Fruit fly (Drosophila melanogaster): ENCODE measurements around the gene Doa.

Doa gene

DNA sequence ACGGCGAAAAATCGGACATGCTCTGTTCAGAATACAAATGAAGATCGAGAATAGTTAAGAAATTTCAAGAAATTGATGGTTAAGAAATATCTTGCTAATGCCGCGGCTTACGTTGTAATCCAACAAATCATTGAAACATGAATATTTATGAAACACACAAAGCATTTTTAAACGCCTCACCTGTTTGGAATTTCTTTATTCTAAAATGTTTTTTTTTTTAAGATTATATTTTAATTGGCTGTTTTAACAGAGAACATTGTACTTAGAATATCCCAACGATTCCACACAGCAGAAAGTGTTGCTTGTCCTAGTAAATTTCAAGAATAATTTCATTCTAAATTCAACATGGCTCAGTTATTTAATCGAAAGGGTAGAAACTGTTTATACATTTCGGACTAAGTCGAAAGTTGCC lies 35.9 kb upstream of the Doa start:
- no peak for TF ChIP-seq kay (GFP tag; ENCODE audit: borderline replicate concordance)
- no peak for TF ChIP-seq CG14711 (tag; optimal IDR thresholded peaks at IDR 0.05)
- TF ChIP-seq CG33017 (tag; optimal IDR thresholded peaks at IDR 0.05): no peak
- TF ChIP-seq CG5204 (GFP tag; optimal IDR thresholded peaks at IDR 0.05): no peak
- TF ChIP-seq CG7101 (tag; optimal IDR thresholded peaks at IDR 0.05): no peak
- no peak for TF ChIP-seq CG7045 (GFP tag; optimal IDR thresholded peaks at IDR 0.05)
- no peak for TF ChIP-seq bab1 (GFP tag; optimal IDR thresholded peaks at IDR 0.05)
- no peak for TF ChIP-seq Mnt (GFP tag; optimal IDR thresholded peaks at IDR 0.05)
- TF ChIP-seq pad (GFP tag; optimal IDR thresholded peaks at IDR 0.05): no peak
- no peak for TF ChIP-seq Hr96 (GFP tag; optimal IDR thresholded peaks at IDR 0.05)
- no peak for TF ChIP-seq tj (GFP tag; optimal IDR thresholded peaks at IDR 0.05)
- TF ChIP-seq cnc (optimal IDR thresholded peaks at IDR 0.05): no peak
- TF ChIP-seq cic (GFP tag; optimal IDR thresholded peaks at IDR 0.05): no peak
- no peak for TF ChIP-seq Clk (GFP tag; optimal IDR thresholded peaks at IDR 0.05)
- TF ChIP-seq toe (GFP tag; optimal IDR thresholded peaks at IDR 0.05): no peak
- no peak for TF ChIP-seq Crg-1 (GFP tag; optimal IDR thresholded peaks at IDR 0.05)
- no peak for TF ChIP-seq CG11617 (GFP tag; optimal IDR thresholded peaks at IDR 0.05)

DNA sequence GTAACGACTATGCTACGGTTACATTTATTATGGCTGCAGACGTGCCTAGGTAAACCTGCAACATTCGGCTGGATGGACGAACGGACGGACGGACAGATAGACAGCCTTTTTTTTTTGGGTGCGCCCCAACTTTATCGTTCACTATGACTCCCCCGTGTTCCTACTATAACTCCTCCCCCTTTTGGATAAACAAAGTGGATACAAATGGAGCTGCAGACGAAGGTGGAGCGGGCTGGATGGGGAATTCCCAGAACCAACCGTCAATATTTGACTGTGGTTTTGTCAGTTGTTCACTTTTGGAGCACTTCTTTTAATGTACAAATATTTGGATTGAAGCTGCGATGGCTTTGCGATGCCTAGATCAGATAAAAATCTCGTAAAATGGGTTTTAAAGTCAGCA lies 31.7 kb upstream of the Doa start:
- no peak for TF ChIP-seq cnc (optimal IDR thresholded peaks at IDR 0.05)

DNA sequence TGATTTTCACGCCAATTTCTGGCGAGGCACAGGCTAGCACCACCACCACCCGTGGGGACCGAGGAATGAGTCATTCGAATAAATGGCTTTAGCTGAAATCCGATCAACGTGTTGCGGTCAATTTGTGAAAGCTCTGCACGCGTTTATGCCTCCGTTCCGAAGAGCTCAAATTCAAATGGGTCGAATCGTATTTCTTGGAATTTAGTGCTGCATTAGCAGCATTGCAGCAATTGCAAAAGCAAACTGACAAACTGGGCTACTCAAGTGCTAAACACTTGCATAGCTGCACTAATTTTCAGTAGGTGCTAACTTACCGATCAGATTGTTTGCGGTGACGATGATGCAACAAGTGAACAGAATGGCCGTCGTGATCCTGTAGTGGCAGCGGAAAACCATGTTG lies 31.0 kb upstream of the Doa start:
- no peak for TF ChIP-seq kay (GFP tag; ENCODE audit: borderline replicate concordance)
- TF ChIP-seq CG11617 (GFP tag; optimal IDR thresholded peaks at IDR 0.05): no peak
- TF ChIP-seq tj (GFP tag; optimal IDR thresholded peaks at IDR 0.05): peak; percentile 92

DNA sequence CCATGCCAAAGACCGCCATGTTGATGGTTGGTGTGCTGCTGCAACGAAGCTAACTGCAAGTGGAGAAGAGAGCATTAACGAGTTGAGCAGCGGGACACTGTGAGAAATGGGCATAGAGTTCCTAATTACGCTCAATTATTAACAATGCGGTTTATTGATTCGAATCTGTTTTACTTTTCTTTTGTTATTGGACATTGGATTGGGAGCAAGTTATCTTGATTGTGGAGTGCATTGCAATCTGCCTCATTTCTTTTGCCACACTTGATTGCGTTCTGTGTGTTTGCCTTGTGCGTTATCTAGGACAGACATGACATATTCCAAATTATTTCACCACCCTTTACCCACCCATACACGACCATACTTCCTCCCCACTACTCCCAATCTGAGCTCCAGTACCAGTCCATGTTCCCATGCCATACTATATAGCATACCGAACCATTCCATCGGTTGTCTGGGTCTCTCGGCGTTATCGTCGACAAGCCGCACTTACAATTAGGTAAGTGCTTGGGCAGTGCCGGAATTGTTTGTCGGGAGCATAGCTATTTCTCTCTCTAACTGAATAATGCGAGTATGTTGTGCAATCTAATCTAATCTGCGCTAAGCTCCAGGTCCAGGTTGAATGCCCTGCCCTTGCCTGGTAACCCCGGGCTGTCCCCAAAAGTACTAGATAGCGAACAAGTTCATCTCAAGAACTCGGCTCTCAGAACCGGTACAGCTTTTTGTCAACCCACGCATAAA lies 30.4 kb upstream of the Doa start:
- no peak for TF ChIP-seq CG7101 (tag; optimal IDR thresholded peaks at IDR 0.05)
- TF ChIP-seq CG33017 (tag; optimal IDR thresholded peaks at IDR 0.05): no peak
- no peak for TF ChIP-seq cic (GFP tag; optimal IDR thresholded peaks at IDR 0.05)
- no peak for TF ChIP-seq CG14711 (tag; optimal IDR thresholded peaks at IDR 0.05)
- no peak for TF ChIP-seq Crg-1 (GFP tag; optimal IDR thresholded peaks at IDR 0.05)
- no peak for TF ChIP-seq Clk (GFP tag; optimal IDR thresholded peaks at IDR 0.05)
- no peak for TF ChIP-seq tj (GFP tag; optimal IDR thresholded peaks at IDR 0.05)
- TF ChIP-seq CG1620 (GFP tag; optimal IDR thresholded peaks at IDR 0.05): no peak
- TF ChIP-seq CG5204 (GFP tag; optimal IDR thresholded peaks at IDR 0.05): no peak
- no peak for TF ChIP-seq CG7045 (GFP tag; optimal IDR thresholded peaks at IDR 0.05)
- TF ChIP-seq CG12768 (GFP tag; optimal IDR thresholded peaks at IDR 0.05): no peak
- no peak for TF ChIP-seq toe (GFP tag; optimal IDR thresholded peaks at IDR 0.05)

DNA sequence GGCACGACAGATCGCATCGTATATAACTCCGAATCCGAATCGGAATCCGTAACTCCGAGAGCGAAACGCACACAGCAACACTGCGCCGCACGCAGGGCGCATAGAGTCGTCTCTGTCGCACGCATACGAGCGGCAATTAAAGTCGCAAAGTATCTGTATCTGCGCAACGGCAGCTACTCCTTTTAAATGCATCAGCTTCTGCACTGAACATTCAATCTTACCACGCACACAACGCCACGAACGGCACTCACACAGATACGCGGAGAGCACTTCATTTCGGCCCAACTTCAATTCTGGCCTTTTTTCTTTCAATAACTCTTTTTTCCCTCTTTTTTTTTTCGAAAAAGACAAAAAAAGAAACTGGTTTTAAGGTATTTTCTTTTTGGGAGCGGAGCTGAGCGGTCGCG lies 29.6 kb upstream of the Doa start:
- no peak for TF ChIP-seq CG5204 (GFP tag; optimal IDR thresholded peaks at IDR 0.05)
- TF ChIP-seq tj (GFP tag; optimal IDR thresholded peaks at IDR 0.05): peak; percentile 27

DNA sequence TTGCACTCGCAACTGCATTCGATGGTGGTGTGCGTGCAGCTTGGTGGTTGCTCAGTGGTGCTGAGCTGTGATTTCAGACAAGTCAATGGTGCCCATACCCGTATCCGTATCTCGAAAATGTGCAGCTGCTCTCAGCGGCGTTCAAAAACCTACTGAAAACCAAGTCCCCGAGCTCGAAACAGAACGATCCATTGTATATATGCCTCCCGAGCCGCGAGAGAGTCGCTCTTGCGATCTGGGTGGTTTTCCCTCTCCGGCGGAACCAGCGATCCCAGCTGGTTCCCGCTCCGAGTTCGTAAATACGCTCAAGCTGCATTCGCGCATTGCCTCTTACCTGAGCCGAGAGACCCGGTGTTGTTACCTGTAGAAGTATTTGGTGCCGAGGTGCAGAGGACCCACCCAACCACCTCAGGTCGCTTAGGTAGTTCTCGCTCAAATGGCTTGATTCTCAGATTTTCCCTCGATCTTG lies 28.8 kb upstream of the Doa start, which contains the start of gene Inx3:
Inx3 (minus strand) TSS at position 440 of the 469 bp plus-strand sequence.
- TF ChIP-seq tj (GFP tag; optimal IDR thresholded peaks at IDR 0.05): peak; percentile 82
- TF ChIP-seq Mnt (GFP tag; optimal IDR thresholded peaks at IDR 0.05): peak; percentile 45
- peak; percentile 7 for TF ChIP-seq pad (GFP tag; optimal IDR thresholded peaks at IDR 0.05)
- TF ChIP-seq CG14711 (tag; optimal IDR thresholded peaks at IDR 0.05): no peak
- no peak for TF ChIP-seq Hr96 (GFP tag; optimal IDR thresholded peaks at IDR 0.05)
- TF ChIP-seq cic (GFP tag; optimal IDR thresholded peaks at IDR 0.05): peak; percentile 18
- peak; percentile 60 for TF ChIP-seq bab1 (GFP tag; optimal IDR thresholded peaks at IDR 0.05)
- TF ChIP-seq Clk (GFP tag; optimal IDR thresholded peaks at IDR 0.05): no peak
- peak; percentile 12 for TF ChIP-seq CG7101 (tag; optimal IDR thresholded peaks at IDR 0.05)

DNA sequence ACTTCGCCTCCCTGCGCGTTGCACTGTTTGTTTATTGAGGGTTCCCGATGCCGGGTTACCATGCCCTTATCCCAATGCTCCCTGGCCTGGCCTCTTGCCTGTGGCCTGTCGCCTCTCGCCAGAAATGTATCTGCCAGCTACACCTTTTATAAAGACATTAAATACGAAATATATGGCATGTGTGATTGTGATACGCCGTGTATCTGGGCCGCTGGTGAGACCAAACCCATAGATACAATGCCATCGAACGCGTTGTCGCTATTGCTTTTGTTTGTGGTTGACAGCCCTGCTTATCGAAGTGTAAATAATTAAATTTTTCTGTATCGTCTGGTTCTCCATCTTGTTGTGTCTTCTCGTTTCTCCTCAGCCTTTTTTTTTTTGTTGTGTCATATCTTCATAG lies 27.3 kb upstream of the Doa start:
- TF ChIP-seq Clk (GFP tag; optimal IDR thresholded peaks at IDR 0.05) (no peak), Hr96 (GFP tag; optimal IDR thresholded peaks at IDR 0.05) (no peak), kay (GFP tag; ENCODE audit: borderline replicate concordance) (no peak), CG1620 (GFP tag; optimal IDR thresholded peaks at IDR 0.05) (no peak), bab1 (GFP tag; optimal IDR thresholded peaks at IDR 0.05) (no peak), CG12768 (GFP tag; optimal IDR thresholded peaks at IDR 0.05) (no peak), cnc (optimal IDR thresholded peaks at IDR 0.05) (no peak), Crg-1 (GFP tag; optimal IDR thresholded peaks at IDR 0.05) (no peak), ovo (GFP tag; optimal IDR thresholded peaks at IDR 0.05) (no peak), CG33017 (tag; optimal IDR thresholded peaks at IDR 0.05) (no peak), CG11617 (GFP tag; optimal IDR thresholded peaks at IDR 0.05) (no peak), CG5204 (GFP tag; optimal IDR thresholded peaks at IDR 0.05) (no peak), pad (GFP tag; optimal IDR thresholded peaks at IDR 0.05) (no peak), CG7101 (tag; optimal IDR thresholded peaks at IDR 0.05) (no peak), CG7045 (GFP tag; optimal IDR thresholded peaks at IDR 0.05) (no peak), Mnt (GFP tag; optimal IDR thresholded peaks at IDR 0.05) (no peak), cic (GFP tag; optimal IDR thresholded peaks at IDR 0.05) (no peak), tj (GFP tag; optimal IDR thresholded peaks at IDR 0.05) (no peak)
